Fruit fly (Drosophila melanogaster) whole organism, embryonic: Measurements from ENCODE around the gene CG12054.

Experiments
- Ada2b ChIP-seq: fragments of 200-800 bp; sonication (Bioruptor generic); IDR thresholded peaks from 2 replicates; pipeline ENCODE4 v1.3.6; 2022; ENCODE audit warnings: missing biosample characterization, missing genetic modification characterization
- Asciz ChIP-seq: fragments of 200-800 bp; sonication (Bioruptor generic); optimal IDR thresholded peaks from 2 replicates; lab custom pipeline; 2017; ENCODE audit warnings: missing biosample characterization, mild to moderate bottlenecking, missing genetic modification characterization, missing genetic modification reagents
- Bdp1 ChIP-seq: fragments of 200-800 bp; sonication (Bioruptor generic); optimal IDR thresholded peaks from 3 replicates; lab custom pipeline; 2016; ENCODE audit warnings: missing biosample characterization, missing genetic modification characterization
- CG1024 ChIP-seq: fragments of 200-800 bp; sonication (Bioruptor generic); IDR thresholded peaks from 2 replicates; pipeline ENCODE4 v1.3.6; 2022; ENCODE audit warnings: missing biosample characterization, missing genetic modification characterization
- CG11695 ChIP-seq: fragments of 200-800 bp; sonication (Bioruptor generic); IDR thresholded peaks from 3 replicates; pipeline ENCODE4 v1.3.6; 2022; ENCODE audit warnings: missing biosample characterization, missing genetic modification characterization
- CG13287 ChIP-seq: fragments of 200-800 bp; sonication (Bioruptor generic); IDR thresholded peaks from 2 replicates; pipeline ENCODE4 v1.3.6; 2022; ENCODE audit warnings: missing biosample characterization, missing genetic modification characterization; ENCODE audit not compliant: partially characterized antibody
- CG14710 ChIP-seq: fragments of 200-800 bp; sonication (Bioruptor generic); optimal IDR thresholded peaks from 3 replicates; lab custom pipeline; 2019; ENCODE audit warnings: missing biosample characterization, mild to moderate bottlenecking, missing genetic modification characterization, moderate library complexity
- CG14860 ChIP-seq: fragments of 200-800 bp; sonication (Bioruptor generic); IDR thresholded peaks from 3 replicates; pipeline ENCODE4 v1.3.6; 2022; ENCODE audit warnings: missing biosample characterization, missing genetic modification characterization; ENCODE audit not compliant: partially characterized antibody
- CG14965 ChIP-seq: fragments of 200-800 bp; sonication (Bioruptor generic); optimal IDR thresholded peaks from 2 replicates; lab custom pipeline; 2016; ENCODE audit warnings: missing biosample characterization, missing genetic modification characterization, borderline replicate concordance
- CG17385 ChIP-seq: fragments of 200-800 bp; sonication (Bioruptor generic); optimal IDR thresholded peaks from 3 replicates; lab custom pipeline; 2018; ENCODE audit warnings: missing biosample characterization, mild to moderate bottlenecking, missing genetic modification characterization
- CG17568 ChIP-seq: fragments of 200-800 bp; sonication (Bioruptor generic); optimal IDR thresholded peaks from 2 replicates; lab custom pipeline; 2018; ENCODE audit warnings: missing biosample characterization, mild to moderate bottlenecking, missing genetic modification characterization, moderate library complexity
- CG2678 ChIP-seq: fragments of 200-800 bp; sonication (Bioruptor generic); optimal IDR thresholded peaks from 3 replicates; lab custom pipeline; 2019; ENCODE audit warnings: missing biosample characterization, mild to moderate bottlenecking, missing genetic modification characterization, moderate library complexity
- CG2889 ChIP-seq: fragments of 200-800 bp; sonication (Bioruptor generic); IDR thresholded peaks from 3 replicates; pipeline ENCODE4 v1.3.6; 2022; ENCODE audit warnings: missing biosample characterization, missing genetic modification characterization
- CG3065 ChIP-seq: fragments of 200-800 bp; sonication (Bioruptor generic); optimal IDR thresholded peaks from 2 replicates; lab custom pipeline; 2016; ENCODE audit warnings: missing biosample characterization, missing genetic modification characterization
- CG31388 ChIP-seq: fragments of 200-800 bp; sonication (Bioruptor generic); optimal IDR thresholded peaks from 2 replicates; lab custom pipeline; 2016; ENCODE audit warnings: missing biosample characterization, missing genetic modification characterization
- CG42726 ChIP-seq: fragments of 200-800 bp; sonication (Bioruptor generic); IDR thresholded peaks from 2 replicates; pipeline ENCODE4 v1.3.6; 2022; ENCODE audit warnings: missing biosample characterization, missing genetic modification characterization; ENCODE audit not compliant: partially characterized antibody
- CG6683 ChIP-seq: fragments of 200-800 bp; sonication (Bioruptor generic); optimal IDR thresholded peaks from 2 replicates; lab custom pipeline; 2017; ENCODE audit warnings: missing biosample characterization, mild to moderate bottlenecking, missing genetic modification characterization, missing genetic modification reagents
- CG8089 ChIP-seq: fragments of 200-800 bp; sonication (Bioruptor generic); optimal IDR thresholded peaks from 3 replicates; lab custom pipeline; 2016; ENCODE audit warnings: missing biosample characterization, missing genetic modification characterization
- CG9215 ChIP-seq: fragments of 200-800 bp; sonication (Bioruptor generic); IDR thresholded peaks from 2 replicates; pipeline ENCODE4 v1.3.6; 2022; ENCODE audit warnings: missing biosample characterization, missing genetic modification characterization
- CG9797 ChIP-seq: fragments of 200-800 bp; sonication (Bioruptor generic); optimal IDR thresholded peaks from 3 replicates; lab custom pipeline; 2018; ENCODE audit warnings: missing biosample characterization, mild to moderate bottlenecking, missing genetic modification characterization
- CoRest ChIP-seq: fragments of 200-800 bp; sonication (Bioruptor generic); optimal IDR thresholded peaks from 3 replicates; lab custom pipeline; 2018; ENCODE audit warnings: missing biosample characterization, mild to moderate bottlenecking, missing genetic modification characterization, moderate library complexity
- Dek ChIP-seq: fragments of 200-800 bp; sonication (Bioruptor generic); optimal IDR thresholded peaks from 3 replicates; lab custom pipeline; 2019; ENCODE audit warnings: missing biosample characterization, mild to moderate bottlenecking, missing genetic modification characterization, moderate library complexity
- E2f1 ChIP-seq: fragments of 200-800 bp; sonication (Bioruptor generic); IDR thresholded peaks from 2 replicates; pipeline ENCODE4 v1.3.6; 2022; ENCODE audit warnings: missing biosample characterization, missing genetic modification characterization
- Gug ChIP-seq: fragments of 200-800 bp; sonication (Bioruptor generic); IDR thresholded peaks from 4 replicates; pipeline ENCODE4 v1.3.6; 2022; ENCODE audit warnings: missing biosample characterization, missing genetic modification characterization
- HmgD ChIP-seq: fragments of 200-800 bp; sonication (Bioruptor generic); optimal IDR thresholded peaks from 3 replicates; lab custom pipeline; 2016; ENCODE audit warnings: missing biosample characterization, missing genetic modification characterization
- Lpt ChIP-seq: fragments of >200 bp; optimal IDR thresholded peaks from 2 replicates; lab custom pipeline; 2018; ENCODE audit warnings: missing biosample characterization, missing genetic modification characterization
- Med ChIP-seq: fragments of 200-800 bp; sonication (Bioruptor generic); peaks from one replicate; lab custom pipeline; 2016; ENCODE audit warnings: missing biosample characterization, missing genetic modification characterization, mild to moderate bottlenecking, inconsistent platforms, moderate library complexity
- Opbp ChIP-seq: fragments of 200-800 bp; sonication (Bioruptor generic); IDR thresholded peaks from 3 replicates; pipeline ENCODE4 v1.3.6; 2022; ENCODE audit warnings: missing biosample characterization, missing genetic modification characterization; ENCODE audit not compliant: partially characterized antibody
- Rfx ChIP-seq: fragments of 200-800 bp; sonication (Bioruptor generic); IDR thresholded peaks from 2 replicates; pipeline ENCODE4 v1.3.6; 2022; ENCODE audit warnings: missing biosample characterization, missing genetic modification characterization
- Sox100B ChIP-seq: fragments of 200-800 bp; sonication (Bioruptor generic); optimal IDR thresholded peaks from 3 replicates; lab custom pipeline; 2018; ENCODE audit warnings: missing biosample characterization, mild to moderate bottlenecking, missing genetic modification characterization
- Sox102F ChIP-seq: fragments of 200-800 bp; sonication (Bioruptor generic); optimal IDR thresholded peaks from 2 replicates; lab custom pipeline; 2018; ENCODE audit warnings: missing biosample characterization, mild to moderate bottlenecking, missing genetic modification characterization, moderate library complexity
- Spps ChIP-seq: fragments of 200-800 bp; sonication (Bioruptor generic); optimal IDR thresholded peaks from 2 replicates; lab custom pipeline; 2018; ENCODE audit warnings: missing biosample characterization, mild to moderate bottlenecking, missing genetic modification characterization
- Trl ChIP-seq, 3 experiments: fragments of >200 bp in 2 of 3; fragments of 200-800 bp in 1 of 3; sonication (Bioruptor generic) in 1 of 3; optimal IDR thresholded peaks; 2 replicates in 1 of 3; 3 replicates in 2 of 3; lab custom pipeline; 2016 to 2017; ENCODE audit warnings: missing biosample characterization in 1 of 3, missing genetic modification characterization in 1 of 3
- Vsx1 ChIP-seq: fragments of 200-800 bp; sonication (Bioruptor generic); optimal IDR thresholded peaks from 2 replicates; lab custom pipeline; 2017; ENCODE audit warnings: missing biosample characterization, mild to moderate bottlenecking, missing genetic modification characterization, missing genetic modification reagents
- chif ChIP-seq, 2 experiments: fragments of 200-800 bp; sonication (Bioruptor generic); optimal IDR thresholded peaks; 3 replicates each; lab custom pipeline; 2016; ENCODE audit warnings: missing biosample characterization in 2 of 2, missing genetic modification characterization in 2 of 2
- dmrt99B ChIP-seq: fragments of 200-800 bp; sonication (Bioruptor generic); optimal IDR thresholded peaks from 2 replicates; lab custom pipeline; 2018; ENCODE audit warnings: missing biosample characterization, mild to moderate bottlenecking, missing genetic modification characterization, moderate library complexity
- emc ChIP-seq: fragments of 200-800 bp; sonication (Bioruptor generic); optimal IDR thresholded peaks from 2 replicates; lab custom pipeline; 2016; ENCODE audit warnings: missing biosample characterization, missing genetic modification characterization
- ftz-f1 ChIP-seq: fragments of 200-800 bp; sonication (Bioruptor generic); optimal IDR thresholded peaks from 2 replicates; lab custom pipeline; 2016; ENCODE audit warnings: missing biosample characterization, missing genetic modification characterization
- h ChIP-seq: fragments of >200 bp; optimal IDR thresholded peaks from 2 replicates; lab custom pipeline; 2017
- insv ChIP-seq, 2 experiments: fragments of 200-800 bp; sonication (Bioruptor generic); optimal IDR thresholded peaks; 3 replicates each; lab custom pipeline; 2016 to 2018; ENCODE audit warnings: missing biosample characterization in 2 of 2, missing genetic modification characterization in 2 of 2
- jigr1 ChIP-seq: fragments of 200-800 bp; sonication (Bioruptor generic); IDR thresholded peaks from 3 replicates; pipeline ENCODE4 v1.3.6; 2022; ENCODE audit warnings: missing biosample characterization, missing genetic modification characterization
- kah ChIP-seq: fragments of 200-800 bp; sonication (Bioruptor generic); optimal IDR thresholded peaks from 2 replicates; lab custom pipeline; 2018; ENCODE audit warnings: missing biosample characterization, mild to moderate bottlenecking, missing genetic modification characterization
- kay ChIP-seq: fragments of 200-800 bp; sonication (Bioruptor generic); optimal IDR thresholded peaks from 2 replicates; lab custom pipeline; 2016; ENCODE audit warnings: missing biosample characterization, missing genetic modification characterization
- ken ChIP-seq: fragments of 200-800 bp; sonication (Bioruptor generic); IDR thresholded peaks from 3 replicates; pipeline ENCODE4 v1.3.6; 2022; ENCODE audit warnings: missing biosample characterization, missing genetic modification characterization
- onecut ChIP-seq: fragments of 200-800 bp; sonication (Bioruptor generic); IDR thresholded peaks from 2 replicates; pipeline ENCODE4 v1.3.6; 2022; ENCODE audit warnings: missing biosample characterization, missing genetic modification characterization
- slou ChIP-seq: fragments of 200-800 bp; sonication (Bioruptor generic); optimal IDR thresholded peaks from 3 replicates; lab custom pipeline; 2016; ENCODE audit warnings: missing biosample characterization, missing genetic modification characterization
- tin ChIP-seq: fragments of 200-800 bp; sonication (Bioruptor generic); optimal IDR thresholded peaks from 3 replicates; lab custom pipeline; 2016; ENCODE audit warnings: missing biosample characterization, missing genetic modification characterization
- tx ChIP-seq: fragments of 200-800 bp; sonication (Bioruptor generic); optimal IDR thresholded peaks from 2 replicates; lab custom pipeline; 2016; ENCODE audit warnings: missing biosample characterization, missing genetic modification characterization
- zen2 ChIP-seq: fragments of 200-800 bp; sonication (Bioruptor generic); IDR thresholded peaks from 3 replicates; pipeline ENCODE4 v1.3.6; 2022; ENCODE audit warnings: missing biosample characterization, missing genetic modification characterization; ENCODE audit not compliant: partially characterized antibody

CG12054 gene

DNA sequence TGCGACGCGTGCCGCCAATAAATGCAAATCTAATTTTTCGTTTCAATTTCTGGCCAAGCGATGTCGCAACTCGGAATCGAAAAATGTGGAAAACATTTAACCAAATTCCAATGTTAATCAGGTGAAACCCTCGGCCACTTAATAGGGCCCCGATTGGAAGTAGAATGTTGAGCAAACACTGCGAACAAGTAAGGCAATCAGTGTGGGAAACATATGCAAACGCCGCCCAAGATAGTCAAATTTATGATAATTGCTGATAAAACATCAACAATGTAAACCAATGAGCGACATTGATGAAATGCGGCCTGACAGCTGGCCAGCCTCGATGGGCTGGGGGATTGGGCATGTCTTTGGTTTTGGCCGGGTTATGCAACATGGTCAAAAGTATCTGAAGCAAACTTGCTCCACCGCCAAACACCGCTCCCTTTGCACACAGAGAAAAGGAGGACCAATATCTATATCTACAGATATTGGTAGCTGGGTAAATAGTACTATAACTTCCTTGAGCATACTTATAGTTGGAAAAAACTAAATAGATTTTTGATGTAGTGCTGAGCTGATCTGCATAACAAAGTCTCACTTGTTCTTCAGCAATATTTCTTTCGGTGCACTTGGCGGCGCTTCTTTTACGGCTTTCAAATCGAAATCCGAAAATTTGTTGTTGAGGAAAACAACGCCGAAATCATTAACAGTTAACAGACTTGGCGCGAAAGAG is 26.9 kb downstream of the CG12054 start (continued):
- TF ChIP-seq emc = no peak
- no peak for TF ChIP-seq CG31388 (GFP tag; lab: Kevin White, UChicago)
- TF ChIP-seq CG11695 (GFP tag; lab: Robert Waterston, UW) = peak; percentile 78
- no peak for TF ChIP-seq CG13287
- no peak for TF ChIP-seq h (lab: Kevin White, UChicago)
- no peak for TF ChIP-seq Bdp1 (GFP tag; lab: Kevin White, UChicago)
- no peak for TF ChIP-seq CG9797
- no peak for TF ChIP-seq HmgD (GFP tag; lab: Kevin White, UChicago)
- TF ChIP-seq Vsx1 (GFP tag; lab: Kevin White, UChicago) = peak; percentile 39
- TF ChIP-seq Rfx (GFP tag; lab: Robert Waterston, UW) = peak; percentile 67
- TF ChIP-seq jigr1 (GFP tag; lab: Robert Waterston, UW) = peak; percentile 36; the same call in 1 of the 3 replicates
- peak; percentile 95 for TF ChIP-seq Med (GFP tag; lab: Kevin White, UChicago)
- peak; percentile 44 for TF ChIP-seq CG1024 (GFP tag; lab: Robert Waterston, UW)
- TF ChIP-seq tin = peak; percentile 75
- TF ChIP-seq CG8089 (GFP tag; lab: Kevin White, UChicago) = peak; percentile 40
- no peak for TF ChIP-seq CG3065 (GFP tag; lab: Kevin White, UChicago)
- TF ChIP-seq CG2889 (GFP tag; lab: Robert Waterston, UW) = peak; percentile 47; the same call in 1 of the 3 replicates
- peak; percentile 84 for TF ChIP-seq CoRest (tag; lab: Kevin White, UChicago)
- TF ChIP-seq CG2678 (tag; lab: Kevin White, UChicago) = peak; percentile 88
- no peak for TF ChIP-seq CG42726 (GFP tag; lab: Robert Waterston, UW)
- TF ChIP-seq CG17568 (GFP tag; lab: Kevin White, UChicago) = peak; percentile 24
- TF ChIP-seq CG14965 (GFP tag; lab: Kevin White, UChicago) = no peak
- peak; percentile 34 for TF ChIP-seq kay (GFP tag; lab: Kevin White, UChicago)
- no peak for TF ChIP-seq Opbp (GFP tag; lab: Robert Waterston, UW)
- no peak for TF ChIP-seq insv (GFP tag; optimal IDR thresholded peaks at IDR 0.05; lab: Kevin White, UChicago)
- TF ChIP-seq CG14710 (tag; lab: Kevin White, UChicago) = peak; percentile 74
- TF ChIP-seq Ada2b (GFP tag; lab: Robert Waterston, UW) = peak; percentile 70
- TF ChIP-seq onecut (GFP tag; lab: Robert Waterston, UW) = peak; percentile 71
- TF ChIP-seq ken (GFP tag; lab: Robert Waterston, UW) = peak; percentile 71
- peak; percentile 53 for TF ChIP-seq Spps
- TF ChIP-seq E2f1 = peak; percentile 80
- TF ChIP-seq Trl (optimal IDR thresholded peaks at IDR 0.05; lab: Kevin White, UChicago) = no peak
- TF ChIP-seq Trl (GFP tag; optimal IDR thresholded peaks at IDR 0.05; lab: Kevin White, UChicago) = peak; percentile 49
- no peak for TF ChIP-seq zen2 (GFP tag; lab: Robert Waterston, UW)
- TF ChIP-seq Sox100B (GFP tag; lab: Kevin White, UChicago) = peak; percentile 73
- TF ChIP-seq CG17385 = peak; percentile 69
- TF ChIP-seq Gug (GFP tag; lab: Robert Waterston, UW) = peak; percentile 51; the same call in 2 of the 4 replicates
- TF ChIP-seq CG9215 (GFP tag; lab: Robert Waterston, UW) = no peak
- TF ChIP-seq slou (GFP tag; lab: Kevin White, UChicago) = no peak
- TF ChIP-seq ftz-f1 (GFP tag; lab: Kevin White, UChicago) = no peak
- TF ChIP-seq CG14860 (GFP tag; lab: Robert Waterston, UW) = no peak
- peak; percentile 66 for TF ChIP-seq kah (GFP tag; lab: Kevin White, UChicago)
- peak; percentile 85 for TF ChIP-seq Sox102F (GFP tag; lab: Kevin White, UChicago)
- peak; percentile 61 to 69 for TF ChIP-seq chif (GFP tag; optimal IDR thresholded peaks at IDR 0.05; lab: Kevin White, UChicago)
- TF ChIP-seq Dek (tag; lab: Kevin White, UChicago) = peak; percentile 57
- no peak for TF ChIP-seq Lpt (GFP tag; lab: Kevin White, UChicago)
- TF ChIP-seq dmrt99B (tag; lab: Kevin White, UChicago) = peak; percentile 89
- TF ChIP-seq Asciz (GFP tag; lab: Kevin White, UChicago) = peak; percentile 62
- peak; percentile 17 for TF ChIP-seq tx (GFP tag; lab: Kevin White, UChicago)
- TF ChIP-seq CG6683 (GFP tag; lab: Kevin White, UChicago) = peak; percentile 25
